Worm (Caenorhabditis elegans) whole organism, young adult: Measurements from ENCODE around the gene oac-5.

Experiments used
- nhr-80 ChIP-seq: sonication (generic microtip); optimal IDR thresholded peaks from 2 replicates; lab custom pipeline; 2016; ENCODE audit warnings: missing genetic modification characterization, missing compliant biosample characterization
- snpc-1.1 ChIP-seq: sonication (generic microtip); optimal IDR thresholded peaks from 2 replicates; lab custom pipeline; 2017; ENCODE audit warnings: missing genetic modification characterization, mild to moderate bottlenecking, missing compliant biosample characterization, antibody characterized with exemption, moderate library complexity, missing genotype, missing genetic modification reagents; ENCODE audit not compliant: insufficient read depth
- zim-3 ChIP-seq: sonication (generic microtip); optimal IDR thresholded peaks from 2 replicates; lab custom pipeline; 2017; ENCODE audit warnings: mild to moderate bottlenecking, missing genetic modification characterization, moderate library complexity, missing compliant biosample characterization

oac-5 gene

DNA sequence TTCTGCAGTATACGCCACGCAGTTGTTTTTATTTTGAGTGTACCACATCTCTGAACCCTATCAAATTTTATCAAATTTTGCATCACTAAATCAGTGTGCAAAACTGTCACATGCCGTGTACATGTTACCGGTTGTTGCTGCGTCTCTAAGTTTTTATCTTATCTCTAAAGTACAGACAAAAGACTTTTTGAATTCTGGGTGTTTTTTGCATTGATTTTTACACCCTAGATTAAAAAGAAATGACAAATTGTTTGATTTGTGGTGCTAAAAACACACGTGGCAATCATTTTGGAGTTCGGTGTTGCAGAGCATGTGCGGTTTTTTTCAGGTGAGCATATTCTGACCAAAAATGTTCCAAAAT, 49.7 kb downstream of the oac-5 start, which contains the start of gene nhr-193:
Gene nhr-193, plus strand, starts transcription at position 51 of the 361 bp plus-strand sequence.
- no peak for TF ChIP-seq zim-3 (tag; lab: Kevin White, UChicago)
- TF ChIP-seq nhr-80 (tag; lab: Kevin White, UChicago): peak; percentile 24
- TF ChIP-seq snpc-1.1 (tag; lab: Kevin White, UChicago): no peak
- TF ChIP-seq, all 124 proteins: peak for 1
